Worm (Caenorhabditis elegans) whole organism, young adult: ENCODE results near the gene E01G4.6.

Source experiments
- B0019.2 ChIP-seq: fragments of 200-800 bp; sonication (Bioruptor generic); conservative IDR thresholded peaks from 2 replicates; pipeline ENCODE4 v1.3.6; 2022; ENCODE audit warnings: missing genetic modification reagents, missing genetic modification characterization, missing compliant biosample characterization
- B0035.1 ChIP-seq: sonication (generic microtip); optimal IDR thresholded peaks from 2 replicates; lab custom pipeline; 2016; ENCODE audit warnings: missing genetic modification characterization, mild to moderate bottlenecking, missing compliant biosample characterization, missing genotype, missing genetic modification reagents
- B0261.1 ChIP-seq: sonication (generic microtip); optimal IDR thresholded peaks from 2 replicates; lab custom pipeline; 2016; ENCODE audit warnings: mild to moderate bottlenecking, missing genetic modification characterization, moderate library complexity, missing compliant biosample characterization
- C06A6.2 ChIP-seq: fragments of 200-800 bp; sonication (Bioruptor generic); conservative IDR thresholded peaks from 2 replicates; pipeline ENCODE4 v1.3.6; 2022; ENCODE audit warnings: missing genetic modification characterization, missing compliant biosample characterization
- C17E4.6 ChIP-seq: fragments of 200-800 bp; sonication (Bioruptor generic); IDR thresholded peaks from 2 replicates; pipeline ENCODE4 v1.3.6; 2022; ENCODE audit warnings: missing genetic modification reagents, missing genetic modification characterization, missing compliant biosample characterization
- F23B12.7 ChIP-seq: sonication (generic microtip); optimal IDR thresholded peaks from 2 replicates; lab custom pipeline; 2017; ENCODE audit warnings: missing genetic modification characterization, mild to moderate bottlenecking, missing compliant biosample characterization, antibody characterized with exemption, moderate library complexity; ENCODE audit not compliant: insufficient read depth
- F49E8.2 ChIP-seq: sonication (generic microtip); optimal IDR thresholded peaks from 3 replicates; lab custom pipeline; 2017; ENCODE audit warnings: missing genetic modification characterization, mild to moderate bottlenecking, missing compliant biosample characterization, antibody characterized with exemption, moderate library complexity; ENCODE audit not compliant: insufficient read depth
- F57C9.4 ChIP-seq: sonication (generic microtip); optimal IDR thresholded peaks from 2 replicates; lab custom pipeline; 2017; ENCODE audit warnings: mild to moderate bottlenecking, missing genetic modification characterization, missing compliant biosample characterization
- T07F8.4 ChIP-seq: sonication (generic microtip); optimal IDR thresholded peaks from 2 replicates; lab custom pipeline; 2016; ENCODE audit warnings: mild to moderate bottlenecking, missing genetic modification characterization, moderate library complexity, missing compliant biosample characterization
- T26A5.8 ChIP-seq: sonication (generic microtip); optimal IDR thresholded peaks from 2 replicates; lab custom pipeline; 2016; ENCODE audit warnings: missing genetic modification characterization, missing compliant biosample characterization
- Y53G8AR.9 ChIP-seq: fragments of 200-800 bp; sonication (Bioruptor generic); conservative IDR thresholded peaks from 2 replicates; pipeline ENCODE4 v1.3.6; 2022; ENCODE audit warnings: missing genetic modification reagents, missing genetic modification characterization, missing compliant biosample characterization
- Y67H2A.10 ChIP-seq: fragments of 200-800 bp; sonication (Bioruptor generic); conservative IDR thresholded peaks from 2 replicates; pipeline ENCODE4 v1.3.6; 2022; ENCODE audit warnings: missing genetic modification reagents, missing genetic modification characterization, missing compliant biosample characterization
- Y79H2A.3 ChIP-seq: fragments of 200-800 bp; sonication (Bioruptor generic); conservative IDR thresholded peaks from 2 replicates; pipeline ENCODE4 v1.3.6; 2022; ENCODE audit warnings: missing genetic modification reagents, missing genetic modification characterization, missing compliant biosample characterization
- ZK185.1 ChIP-seq: sonication (generic microtip); optimal IDR thresholded peaks from 2 replicates; lab custom pipeline; 2016; ENCODE audit warnings: mild to moderate bottlenecking, missing genetic modification characterization, missing compliant biosample characterization; ENCODE audit not compliant: poor library complexity, severe bottlenecking
- aptf-3 ChIP-seq: fragments of 200-800 bp; sonication (Bioruptor generic); IDR thresholded peaks from 2 replicates; pipeline ENCODE4 v1.3.6; 2022; ENCODE audit warnings: missing genetic modification characterization, missing compliant biosample characterization
- athp-1 ChIP-seq: sonication (generic microtip); optimal IDR thresholded peaks from 2 replicates; lab custom pipeline; 2017; ENCODE audit warnings: mild to moderate bottlenecking, missing genetic modification characterization, missing compliant biosample characterization
- attf-5 ChIP-seq: fragments of 200-800 bp; sonication (Bioruptor generic); optimal IDR thresholded peaks from 2 replicates; lab custom pipeline; 2018; ENCODE audit warnings: mild to moderate bottlenecking, missing genetic modification characterization, missing compliant biosample characterization
- attf-6 ChIP-seq: fragments of 200-800 bp; sonication (Bioruptor generic); IDR thresholded peaks from 2 replicates; pipeline ENCODE4 v1.3.6; 2022; ENCODE audit warnings: missing genetic modification reagents, missing genetic modification characterization, missing compliant biosample characterization
- cebp-1 ChIP-seq, 2 experiments: fragments of 200-800 bp in 1 of 2; sonication (Bioruptor generic) in 1 of 2; sonication (generic microtip) in 1 of 2; IDR thresholded peaks in 1 of 2; optimal IDR thresholded peaks in 1 of 2; 2 replicates each; pipeline versions ENCODE4 v1.3.6 to Lab custom; 2017 to 2022; ENCODE audit warnings: missing compliant biosample characterization in 2 of 2, missing genetic modification characterization in 2 of 2, mild to moderate bottlenecking in 1 of 2, missing genetic modification reagents in 1 of 2, moderate library complexity in 1 of 2
- ceh-100 ChIP-seq: fragments of 200-800 bp; sonication (Bioruptor generic); IDR thresholded peaks from 2 replicates; pipeline ENCODE4 v1.3.6; 2022; ENCODE audit warnings: missing genetic modification reagents, missing genetic modification characterization, missing compliant biosample characterization
- ceh-27 ChIP-seq: fragments of 200-800 bp; sonication (Bioruptor generic); optimal IDR thresholded peaks from 2 replicates; lab custom pipeline; 2018; ENCODE audit warnings: mild to moderate bottlenecking, missing genetic modification characterization, moderate library complexity, missing compliant biosample characterization
- ceh-91 ChIP-seq: fragments of 200-800 bp; sonication (Bioruptor generic); IDR thresholded peaks from 2 replicates; pipeline ENCODE4 v1.3.6; 2022; ENCODE audit warnings: missing genetic modification reagents, missing genetic modification characterization, missing compliant biosample characterization
- chd-7 ChIP-seq: sonication (generic microtip); optimal IDR thresholded peaks from 2 replicates; lab custom pipeline; 2016; ENCODE audit warnings: mild to moderate bottlenecking, missing genetic modification characterization, moderate library complexity, missing compliant biosample characterization
- dox-1 ChIP-seq: fragments of 200-800 bp; sonication (Bioruptor generic); IDR thresholded peaks from 2 replicates; pipeline ENCODE4 v1.3.6; 2022; ENCODE audit warnings: missing genetic modification reagents, missing genetic modification characterization, missing compliant biosample characterization
- dpff-1 ChIP-seq: sonication (generic microtip); optimal IDR thresholded peaks from 2 replicates; lab custom pipeline; 2017; ENCODE audit warnings: mild to moderate bottlenecking, missing genetic modification characterization, missing compliant biosample characterization
- efl-1 ChIP-seq: fragments of 150-350 bp; optimal IDR thresholded peaks from 2 replicates; lab custom pipeline; 2014; ENCODE audit warnings: missing biosample characterization, missing genetic modification reagents, missing genetic modification characterization
- egl-18 ChIP-seq: fragments of 200-800 bp; sonication (Bioruptor generic); IDR thresholded peaks from 2 replicates; pipeline ENCODE4 v1.3.6; 2022; ENCODE audit warnings: missing genetic modification reagents, missing genetic modification characterization, missing compliant biosample characterization
- egl-44 ChIP-seq: fragments of 200-800 bp; sonication (Bioruptor generic); IDR thresholded peaks from 2 replicates; pipeline ENCODE4 v1.3.6; 2022; ENCODE audit warnings: missing genetic modification reagents, missing genetic modification characterization, missing compliant biosample characterization
- ekl-4 ChIP-seq: fragments of 200-800 bp; sonication (Bioruptor generic); IDR thresholded peaks from 2 replicates; pipeline ENCODE4 v1.3.6; 2022; ENCODE audit warnings: missing genetic modification reagents, missing genetic modification characterization, missing compliant biosample characterization
- ets-4 ChIP-seq: fragments of 200-800 bp; sonication (Bioruptor generic); optimal IDR thresholded peaks from 2 replicates; lab custom pipeline; 2018; ENCODE audit warnings: mild to moderate bottlenecking, missing genetic modification characterization, missing compliant biosample characterization
- fkh-3 ChIP-seq: sonication (generic microtip); optimal IDR thresholded peaks from 2 replicates; lab custom pipeline; 2016; ENCODE audit warnings: mild to moderate bottlenecking, missing genetic modification characterization, missing compliant biosample characterization
- him-1 ChIP-seq: sonication (generic microtip); optimal IDR thresholded peaks from 2 replicates; lab custom pipeline; 2016; ENCODE audit warnings: missing genotype, missing genetic modification reagents, missing genetic modification characterization, missing compliant biosample characterization
- hsf-1 ChIP-seq: fragments of 200-800 bp; sonication (Bioruptor generic); IDR thresholded peaks from 2 replicates; pipeline ENCODE4 v1.3.6; 2022; ENCODE audit warnings: missing genetic modification reagents, missing genetic modification characterization, missing compliant biosample characterization
- let-607 ChIP-seq, 2 experiments: fragments of 200-800 bp in 1 of 2; sonication (Bioruptor generic) in 1 of 2; sonication (generic microtip) in 1 of 2; optimal IDR thresholded peaks; 2 replicates each; lab custom pipeline; 2016 to 2018; ENCODE audit warnings: mild to moderate bottlenecking in 2 of 2, missing compliant biosample characterization in 2 of 2, missing genetic modification characterization in 2 of 2, moderate library complexity in 2 of 2, missing genotype in 1 of 2
- lin-35 ChIP-seq, 3 experiments: fragments of 150-350 bp in 2 of 3; sonication (generic microtip) in 1 of 3; optimal IDR thresholded peaks; 2 replicates each; lab custom pipeline; 2014 to 2018; ENCODE audit warnings: missing biosample characterization in 3 of 3, missing genetic modification characterization in 3 of 3, missing genetic modification reagents in 3 of 3
- lsl-1 ChIP-seq: fragments of 200-800 bp; sonication (Bioruptor generic); optimal IDR thresholded peaks from 2 replicates; lab custom pipeline; 2018; ENCODE audit warnings: mild to moderate bottlenecking, missing genetic modification characterization, moderate library complexity, missing compliant biosample characterization
- madf-8 ChIP-seq: fragments of 200-800 bp; sonication (Bioruptor generic); conservative IDR thresholded peaks from 2 replicates; pipeline ENCODE4 v1.3.6; 2022; ENCODE audit warnings: missing genetic modification reagents, missing genetic modification characterization, missing compliant biosample characterization
- mxl-1 ChIP-seq: sonication (generic microtip); optimal IDR thresholded peaks from 2 replicates; lab custom pipeline; 2016; ENCODE audit warnings: missing genetic modification characterization, missing compliant biosample characterization
- nfya-2 ChIP-seq: fragments of 200-800 bp; sonication (Bioruptor generic); IDR thresholded peaks from 2 replicates; pipeline ENCODE4 v1.3.6; 2022; ENCODE audit warnings: missing genetic modification reagents, missing genetic modification characterization, missing compliant biosample characterization
- nfyb-1 ChIP-seq: fragments of 200-800 bp; sonication (Bioruptor generic); IDR thresholded peaks from 2 replicates; pipeline ENCODE4 v1.3.6; 2022; ENCODE audit warnings: missing genetic modification reagents, missing genetic modification characterization, missing compliant biosample characterization
- pbrm-1 ChIP-seq: fragments of 200-800 bp; sonication (Bioruptor generic); IDR thresholded peaks from 2 replicates; pipeline ENCODE4 v1.3.6; 2022; ENCODE audit warnings: missing genetic modification reagents, missing genetic modification characterization, missing compliant biosample characterization
- rcor-1 ChIP-seq: fragments of 200-800 bp; sonication (Bioruptor generic); IDR thresholded peaks from 2 replicates; pipeline ENCODE4 v1.3.6; 2022; ENCODE audit warnings: missing genetic modification reagents, missing genetic modification characterization, missing compliant biosample characterization
- somi-1 ChIP-seq: fragments of 200-800 bp; sonication (Bioruptor generic); optimal IDR thresholded peaks from 2 replicates; lab custom pipeline; 2018; ENCODE audit warnings: mild to moderate bottlenecking, missing genetic modification characterization, missing compliant biosample characterization
- sptf-2 ChIP-seq: fragments of 200-800 bp; sonication (Bioruptor generic); optimal IDR thresholded peaks from 2 replicates; lab custom pipeline; 2018; ENCODE audit warnings: mild to moderate bottlenecking, missing genetic modification characterization, missing compliant biosample characterization
- ztf-18 ChIP-seq: sonication (generic microtip); optimal IDR thresholded peaks from 2 replicates; lab custom pipeline; 2016; ENCODE audit warnings: missing genotype, mild to moderate bottlenecking, missing genetic modification characterization, missing compliant biosample characterization
- ztf-22 ChIP-seq: fragments of 200-800 bp; sonication (Bioruptor generic); optimal IDR thresholded peaks from 2 replicates; lab custom pipeline; 2018; ENCODE audit warnings: mild to moderate bottlenecking, missing genetic modification characterization, moderate library complexity, missing compliant biosample characterization
- ztf-28 ChIP-seq: fragments of 200-800 bp; sonication (Bioruptor generic); IDR thresholded peaks from 2 replicates; pipeline ENCODE4 v1.3.6; 2022; ENCODE audit warnings: missing genetic modification reagents, missing genetic modification characterization, missing compliant biosample characterization
- ztf-3 ChIP-seq: fragments of 200-800 bp; sonication (Bioruptor generic); optimal IDR thresholded peaks from 2 replicates; lab custom pipeline; 2018; ENCODE audit warnings: mild to moderate bottlenecking, missing genetic modification characterization, missing compliant biosample characterization

Gene E01G4.6

ce11 chrII:13447668-13448067, 34.5 kb upstream of the E01G4.6 start (continued):
- TF ChIP-seq dox-1 (GFP tag; lab: Robert Waterston, UW) (no peak; the same call in 1 of the 2 replicates), Y79H2A.3 (no peak), rcor-1 (GFP tag; lab: Robert Waterston, UW) (no peak), B0019.2 (GFP tag; lab: Robert Waterston, UW) (no peak), C06A6.2 (GFP tag; lab: Robert Waterston, UW) (no peak), ceh-100 (GFP tag; lab: Robert Waterston, UW) (0 out of 2 replicates have a peak, but pooled peaks have one; percentile 16), F49E8.2 (tag; lab: Kevin White, UChicago) (no peak), egl-18 (no peak), cebp-1 (GFP tag; IDR thresholded peaks at IDR 0.05; lab: Robert Waterston, UW) (peak; percentile 81), cebp-1 (tag; optimal IDR thresholded peaks at IDR 0.05; lab: Kevin White, UChicago) (peak; percentile 92), nfya-2 (GFP tag; lab: Robert Waterston, UW) (no peak), hsf-1 (GFP tag; lab: Robert Waterston, UW) (no peak), ets-4 (GFP tag; lab: Kevin White, UChicago) (no peak), ceh-91 (GFP tag; lab: Robert Waterston, UW) (no peak), aptf-3 (GFP tag; lab: Robert Waterston, UW) (no peak), athp-1 (no peak), lin-35 (GFP tag; optimal IDR thresholded peaks at IDR 0.05; lab: Kevin White, UChicago) (peak in 1 of 3 experiments; percentile 37), ztf-28 (no peak), B0035.1 (tag; lab: Kevin White, UChicago) (no peak), C17E4.6 (GFP tag; lab: Robert Waterston, UW) (no peak), ztf-3 (GFP tag; lab: Kevin White, UChicago) (no peak), fkh-3 (no peak), efl-1 (GFP tag; lab: Kevin White, UChicago) (no peak), let-607 (tag; optimal IDR thresholded peaks at IDR 0.05; lab: Kevin White, UChicago) (peak in 1 of 2 experiments; percentile 16), ztf-22 (GFP tag; lab: Kevin White, UChicago) (no peak), attf-5 (GFP tag; lab: Kevin White, UChicago) (peak; percentile 87), pbrm-1 (peak; percentile 17; the same call in 1 of the 2 replicates), F23B12.7 (tag; lab: Kevin White, UChicago) (peak; percentile 67), B0261.1 (tag; lab: Kevin White, UChicago) (no peak), Y53G8AR.9 (no peak), chd-7 (no peak), dpff-1 (tag; lab: Kevin White, UChicago) (no peak), sptf-2 (GFP tag; lab: Kevin White, UChicago) (no peak), madf-8 (GFP tag; lab: Robert Waterston, UW) (no peak), nfyb-1 (GFP tag; lab: Robert Waterston, UW) (no peak), egl-44 (GFP tag; lab: Robert Waterston, UW) (no peak), F57C9.4 (tag; lab: Kevin White, UChicago) (no peak), ztf-18 (tag; lab: Kevin White, UChicago) (no peak), ekl-4 (GFP tag; lab: Robert Waterston, UW) (0 out of 2 replicates have a peak, but pooled peaks have one; percentile 43), lsl-1 (GFP tag; lab: Kevin White, UChicago) (no peak), him-1 (tag; lab: Kevin White, UChicago) (no peak), ceh-27 (GFP tag; lab: Kevin White, UChicago) (peak; percentile 32), somi-1 (GFP tag; lab: Kevin White, UChicago) (peak; percentile 16), Y67H2A.10 (no peak), mxl-1 (tag; lab: Kevin White, UChicago) (no peak), T26A5.8 (tag; lab: Kevin White, UChicago) (no peak), ZK185.1 (tag; lab: Kevin White, UChicago) (no peak), attf-6 (GFP tag; lab: Robert Waterston, UW) (no peak), T07F8.4 (tag; lab: Kevin White, UChicago) (no peak)
